Worm (Caenorhabditis elegans): ENCODE measurements around the gene F38A1.9.

DNA sequence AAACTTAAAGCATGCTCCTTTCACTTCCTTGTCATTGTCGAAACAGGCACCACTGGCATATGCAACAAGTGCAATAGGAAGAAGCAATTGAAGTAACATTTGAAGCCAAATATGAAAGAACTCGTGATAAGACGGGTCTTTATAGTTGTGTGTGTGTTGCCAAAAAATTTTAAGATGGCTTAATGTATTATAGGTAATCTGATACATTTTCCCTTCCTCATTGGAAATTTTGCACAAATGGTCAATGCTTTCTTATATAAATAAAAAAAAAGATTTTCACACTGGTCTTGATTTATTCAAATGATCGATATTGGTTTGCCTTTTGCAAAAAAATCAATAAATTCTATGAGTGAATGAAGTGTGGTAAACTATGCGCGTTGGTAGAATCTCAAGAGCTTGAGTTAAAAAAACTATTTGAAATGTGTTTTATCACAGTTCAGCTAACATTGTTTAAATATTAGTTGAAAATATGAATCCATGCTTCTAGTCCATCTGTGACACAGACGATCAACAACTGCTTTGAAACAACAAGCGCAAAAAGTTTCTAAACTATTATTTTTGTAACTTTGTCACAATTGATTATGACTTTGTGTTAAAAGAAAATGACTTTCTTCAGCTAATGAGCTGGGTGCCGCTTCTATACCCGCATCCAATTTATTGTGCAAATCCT lies 6.2 kb upstream of the F38A1.9 start, which contains the start of the genes clec-166 and F38A1.6:
- TF ChIP-seq pros-1 (tag; optimal IDR thresholded peaks at IDR 0.05), result no peak
- TF ChIP-seq hlh-30 (tag; optimal IDR thresholded peaks at IDR 0.05; ENCODE audit: insufficient read depth), result no peak
- no peak for TF ChIP-seq gmeb-2 (tag; optimal IDR thresholded peaks at IDR 0.05)
- TF ChIP-seq pqm-1 (tag; optimal IDR thresholded peaks at IDR 0.05), result no peak
- TF ChIP-seq ceh-9 (tag; optimal IDR thresholded peaks at IDR 0.05), result no peak
- TF ChIP-seq unc-42 (tag; optimal IDR thresholded peaks at IDR 0.05), result no peak
- TF ChIP-seq ama-1 (optimal IDR thresholded peaks at IDR 0.05), result no peak
- TF ChIP-seq ceh-18 (tag; optimal IDR thresholded peaks at IDR 0.05), result no peak
- no peak for TF ChIP-seq F13H6.1 (tag; optimal IDR thresholded peaks at IDR 0.05)
- TF ChIP-seq ceh-22 (tag; optimal IDR thresholded peaks at IDR 0.05), result no peak
- TF ChIP-seq tbx-7 (tag; optimal IDR thresholded peaks at IDR 0.05), result no peak
- TF ChIP-seq lin-11 (tag; optimal IDR thresholded peaks at IDR 0.05), result no peak

Measured in whole organism, late embryonic.